Worm (Caenorhabditis elegans): ENCODE data around the gene vglu-2.

The vglu-2 gene

DNA sequence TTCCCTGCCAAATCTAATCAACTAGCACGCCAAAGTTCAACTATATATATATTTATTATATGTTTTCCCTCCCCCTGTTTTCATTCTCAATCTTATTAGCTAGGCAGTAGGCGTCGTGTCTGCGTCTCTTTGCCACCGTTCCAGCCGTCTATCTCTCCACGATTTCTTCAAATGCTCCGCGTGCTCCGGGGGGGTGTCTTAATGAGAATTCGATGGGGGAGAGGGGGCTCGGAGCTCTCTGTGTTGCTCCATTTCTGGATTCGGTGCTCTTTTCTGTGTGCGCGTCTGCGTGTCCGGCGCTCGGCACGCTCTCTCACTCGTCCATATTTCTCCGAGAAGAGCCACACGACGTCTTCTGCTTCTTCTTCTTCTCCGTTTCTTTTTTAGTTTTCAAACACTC lies 10.7 kb upstream of the vglu-2 start (continued):
- TF ChIP-seq zfp-3 (GFP tag; conservative IDR thresholded peaks at IDR 0.05) (no peak), jun-1 (tag; optimal IDR thresholded peaks at IDR 0.05) (no peak), mdl-1 (tag; optimal IDR thresholded peaks at IDR 0.05) (peak; percentile 48 to 74), D1046.2 (GFP tag; IDR thresholded peaks at IDR 0.05) (0 out of 2 replicates have a peak, but pooled peaks have one; percentile 72), Y48G9A.11 (GFP tag; IDR thresholded peaks at IDR 0.05) (no peak), nhr-28 (tag; optimal IDR thresholded peaks at IDR 0.05) (no peak), spr-1 (tag; optimal IDR thresholded peaks at IDR 0.05) (no peak), mdt-29 (GFP tag; IDR thresholded peaks at IDR 0.05) (no peak), hlh-30 (tag; optimal IDR thresholded peaks at IDR 0.05; ENCODE audit: insufficient read depth) (peak; percentile 65), aha-1 (tag) (peak; percentile 93), lin-38 (GFP tag; IDR thresholded peaks at IDR 0.05) (no peak; the same call in 1 of the 2 replicates), zip-11 (GFP tag; IDR thresholded peaks at IDR 0.05) (no peak), unc-62 (GFP tag; optimal IDR thresholded peaks at IDR 0.05 in 1 of 2) (peak in 1 of 2 experiments; percentile 82), unc-62 (tag; optimal IDR thresholded peaks at IDR 0.05) (no peak), spr-3 (GFP tag; optimal IDR thresholded peaks at IDR 0.05) (no peak)

DNA sequence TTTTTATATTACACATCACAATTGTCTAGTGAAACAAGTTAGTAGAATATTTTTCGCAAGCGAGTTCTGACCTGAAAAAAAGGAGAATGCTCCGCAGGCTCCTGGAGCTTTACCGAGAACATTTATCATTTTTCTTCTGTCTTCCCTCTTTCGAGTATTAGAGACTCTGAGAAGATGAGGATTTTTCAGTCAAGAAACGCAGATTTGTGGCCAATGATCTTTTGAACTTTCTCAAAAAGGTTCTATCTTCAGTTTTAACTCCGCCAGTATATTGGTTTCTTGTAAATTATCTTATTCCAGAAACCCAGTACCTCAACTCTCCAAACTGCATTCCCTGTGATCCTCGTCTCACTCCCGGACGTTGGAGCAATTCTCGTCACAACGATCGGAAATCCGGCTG lies 9.3 kb upstream of the vglu-2 start, which contains the start of gene K10G9.2:
K10G9.2 (plus strand) TSS at position 301 of the 400 bp plus-strand sequence.
- TF ChIP-seq ceh-82 (tag; optimal IDR thresholded peaks at IDR 0.05): no peak

DNA sequence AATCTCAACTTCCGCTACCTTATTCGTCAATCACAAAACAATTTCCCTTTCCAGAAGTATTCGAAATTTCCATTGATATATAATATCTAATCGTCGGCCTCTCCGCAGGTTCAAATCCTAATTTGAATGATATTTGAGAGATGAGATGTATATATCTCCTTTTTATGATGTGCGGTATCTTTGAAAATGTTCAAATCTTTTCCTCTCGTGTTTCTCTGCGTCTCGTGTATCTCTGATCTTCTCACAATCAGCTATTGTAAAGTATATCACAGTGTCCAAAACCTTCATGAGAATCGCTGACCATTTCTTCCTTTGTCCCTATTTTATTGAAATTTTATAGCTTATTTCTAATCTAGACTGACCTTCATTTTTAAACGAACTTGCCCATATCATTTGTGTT lies 5.1 kb upstream of the vglu-2 start:
- TF ChIP-seq zip-2 (tag; optimal IDR thresholded peaks at IDR 0.05) (no peak), ztf-11 (tag; optimal IDR thresholded peaks at IDR 0.05) (no peak), ceh-28 (tag; optimal IDR thresholded peaks at IDR 0.05) (no peak), ceh-82 (tag; optimal IDR thresholded peaks at IDR 0.05) (no peak), mdl-1 (tag; optimal IDR thresholded peaks at IDR 0.05) (peak in 1 of 2 experiments; percentile 9), nhr-76 (tag; optimal IDR thresholded peaks at IDR 0.05) (no peak), unc-62 (GFP tag; optimal IDR thresholded peaks at IDR 0.05 in 1 of 2) (peak in 1 of 2 experiments; percentile 75), unc-62 (tag; optimal IDR thresholded peaks at IDR 0.05) (no peak), lir-3 (tag; optimal IDR thresholded peaks at IDR 0.05) (no peak), Y105C5A.15 (GFP tag; IDR thresholded peaks at IDR 0.05) (no peak)

DNA sequence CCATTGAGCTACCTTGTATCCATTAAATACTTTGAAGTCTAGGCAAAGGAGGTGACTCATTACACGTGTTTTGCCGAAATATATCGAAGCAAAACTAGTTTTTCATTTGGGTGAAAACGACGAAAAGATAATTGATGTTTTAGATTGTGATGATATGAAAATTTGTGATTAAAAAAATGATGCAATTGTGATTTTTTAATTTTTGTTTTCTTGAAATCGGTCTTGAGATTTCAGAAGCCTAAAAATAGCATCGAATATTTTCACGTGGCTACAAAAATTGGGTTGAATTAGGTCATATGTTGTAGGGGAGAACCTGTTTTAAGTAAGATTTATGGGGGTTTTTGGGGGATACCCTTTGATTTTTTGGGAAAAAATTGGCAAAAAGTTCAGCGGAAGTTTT lies 4.4 kb upstream of the vglu-2 start:
- peak; percentile 46 for TF ChIP-seq nhr-28 (tag; optimal IDR thresholded peaks at IDR 0.05)
- TF ChIP-seq hlh-30 (tag; optimal IDR thresholded peaks at IDR 0.05; ENCODE audit: insufficient read depth): peak; percentile 52
- peak in 1 of 2 experiments; percentile 62 for TF ChIP-seq mdl-1 (tag; optimal IDR thresholded peaks at IDR 0.05)
- no peak for TF ChIP-seq fos-1 (tag; optimal IDR thresholded peaks at IDR 0.05)
- peak in 1 of 2 experiments; percentile 20 for TF ChIP-seq lsy-2 (tag; optimal IDR thresholded peaks at IDR 0.05)
- peak; percentile 74 for TF ChIP-seq aha-1 (tag)
- TF ChIP-seq mxl-3 (GFP tag; optimal IDR thresholded peaks at IDR 0.05): peak; percentile 26
- TF ChIP-seq Y5F2A.4 (GFP tag; optimal IDR thresholded peaks at IDR 0.05): no peak
- TF ChIP-seq hlh-11 (tag; optimal IDR thresholded peaks at IDR 0.05): peak; percentile 6

DNA sequence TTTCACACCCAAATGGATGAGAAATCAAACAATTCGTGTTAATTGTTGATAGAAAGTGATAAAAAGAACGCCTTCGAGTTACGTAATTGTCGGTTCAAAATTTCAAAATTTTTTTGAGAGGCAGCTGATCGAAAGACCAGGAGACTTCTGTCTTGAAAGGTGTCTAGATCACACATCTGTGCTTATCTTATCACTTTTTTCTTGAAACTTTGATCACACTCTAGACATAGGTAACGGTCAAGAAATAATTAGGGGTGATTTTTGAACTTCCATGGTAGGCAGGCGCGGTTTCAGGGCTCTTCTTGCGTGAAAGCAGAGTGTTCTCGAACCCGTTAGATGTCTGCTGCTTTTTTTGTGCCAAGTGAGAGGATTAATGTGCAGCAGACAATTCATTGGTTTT lies 1.6 kb upstream of the vglu-2 start:
- TF ChIP-seq hlh-30 (tag; optimal IDR thresholded peaks at IDR 0.05; ENCODE audit: insufficient read depth) (peak; percentile 25), nhr-102 (tag; optimal IDR thresholded peaks at IDR 0.05) (no peak), lim-7 (GFP tag; IDR thresholded peaks at IDR 0.05) (0 out of 2 replicates have a peak, but pooled peaks have one; percentile 42), ceh-44 (GFP tag; IDR thresholded peaks at IDR 0.05) (no peak), dmd-6 (GFP tag; IDR thresholded peaks at IDR 0.05) (peak; percentile 35)

DNA sequence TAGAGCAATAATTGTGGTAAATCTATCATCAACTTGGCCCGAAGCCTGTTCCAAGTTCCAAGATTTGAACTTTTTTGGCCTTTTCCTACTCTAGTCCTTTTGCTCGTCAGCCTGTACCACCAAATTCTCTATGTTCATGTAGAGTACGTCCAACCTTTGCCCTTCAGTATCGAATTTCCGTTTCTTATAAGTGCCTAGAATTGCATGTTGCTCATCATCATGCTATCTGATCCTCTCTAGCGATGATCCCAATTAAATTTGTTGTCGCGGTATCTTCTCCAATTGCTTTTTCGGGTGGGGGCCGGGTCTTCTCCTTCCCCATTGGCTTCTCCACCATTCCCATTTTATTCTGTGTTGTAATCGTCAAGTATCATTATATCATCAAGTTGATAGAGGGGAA lies 991 bp upstream of the vglu-2 start:
- TF ChIP-seq ceh-44 (GFP tag; IDR thresholded peaks at IDR 0.05): no peak
- TF ChIP-seq unc-62 (GFP tag; optimal IDR thresholded peaks at IDR 0.05 in 1 of 2): peak in 1 of 2 experiments; percentile 94
- TF ChIP-seq unc-62 (tag; optimal IDR thresholded peaks at IDR 0.05): no peak

Measured in whole organism, L4 larva.